Fruit fly (Drosophila melanogaster): Measurements from ENCODE around the gene CG3061.

Gene CG3061

DNA sequence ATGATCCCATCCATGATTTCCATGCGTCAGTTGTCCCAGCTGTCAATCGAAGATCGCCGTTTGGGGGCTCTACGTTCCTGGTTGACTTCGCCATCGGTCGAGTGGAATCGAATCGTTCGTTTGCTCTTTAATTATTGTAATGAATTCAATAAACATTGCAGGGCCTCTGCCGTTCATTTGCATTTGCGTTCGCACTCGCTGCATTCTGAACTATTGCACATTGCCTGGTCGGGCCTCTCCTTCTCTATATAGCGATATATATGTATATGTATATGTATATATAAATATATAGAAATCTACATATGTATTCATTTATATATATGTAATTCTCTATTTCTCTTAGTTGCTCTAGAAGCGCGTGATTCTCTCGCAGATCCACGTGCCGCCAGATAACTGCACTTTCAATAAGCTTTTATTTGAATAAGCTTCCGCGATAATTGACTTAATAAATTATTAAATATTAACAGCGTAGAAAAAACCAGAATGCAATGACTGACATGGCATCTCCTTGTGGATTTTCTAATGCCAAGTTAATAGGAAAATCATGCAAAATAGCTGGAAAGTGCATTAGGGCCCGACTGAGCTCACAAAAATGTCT lies 27.6 kb downstream of the CG3061 start:
- TF ChIP-seq psq (optimal IDR thresholded peaks at IDR 0.05) (no peak), h (optimal IDR thresholded peaks at IDR 0.05) (no peak), insv (optimal IDR thresholded peaks at IDR 0.05) (no peak), Sin3A (optimal IDR thresholded peaks at IDR 0.05) (no peak), Myc (optimal IDR thresholded peaks at IDR 0.05) (no peak), ttk (optimal IDR thresholded peaks at IDR 0.05) (no peak)

DNA sequence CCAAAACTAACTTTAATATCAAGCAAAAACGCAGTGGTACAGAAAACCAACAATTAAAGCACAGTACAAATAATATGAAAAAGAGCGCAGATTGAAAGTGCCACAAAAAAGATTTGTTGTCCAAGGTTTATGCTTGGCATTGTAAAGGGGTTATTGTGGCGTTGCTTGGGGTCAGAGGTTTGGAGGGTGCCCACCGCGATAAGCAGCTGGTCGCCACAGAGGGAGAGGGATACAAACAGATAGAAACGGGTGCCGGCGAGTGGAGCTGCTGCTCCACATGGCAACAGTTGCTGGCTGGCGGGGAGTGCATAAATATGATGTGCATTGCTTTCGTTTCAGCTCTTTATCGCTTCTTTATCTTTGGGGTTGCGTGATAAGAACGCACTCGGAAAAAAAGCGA lies 28.2 kb downstream of the CG3061 start:
- no peak for TF ChIP-seq psq (optimal IDR thresholded peaks at IDR 0.05)
- no peak for TF ChIP-seq h (optimal IDR thresholded peaks at IDR 0.05)
- no peak for TF ChIP-seq Sin3A (optimal IDR thresholded peaks at IDR 0.05)
- no peak for TF ChIP-seq insv (optimal IDR thresholded peaks at IDR 0.05)
- no peak for TF ChIP-seq ttk (optimal IDR thresholded peaks at IDR 0.05)
- no peak for TF ChIP-seq Myc (optimal IDR thresholded peaks at IDR 0.05)

DNA sequence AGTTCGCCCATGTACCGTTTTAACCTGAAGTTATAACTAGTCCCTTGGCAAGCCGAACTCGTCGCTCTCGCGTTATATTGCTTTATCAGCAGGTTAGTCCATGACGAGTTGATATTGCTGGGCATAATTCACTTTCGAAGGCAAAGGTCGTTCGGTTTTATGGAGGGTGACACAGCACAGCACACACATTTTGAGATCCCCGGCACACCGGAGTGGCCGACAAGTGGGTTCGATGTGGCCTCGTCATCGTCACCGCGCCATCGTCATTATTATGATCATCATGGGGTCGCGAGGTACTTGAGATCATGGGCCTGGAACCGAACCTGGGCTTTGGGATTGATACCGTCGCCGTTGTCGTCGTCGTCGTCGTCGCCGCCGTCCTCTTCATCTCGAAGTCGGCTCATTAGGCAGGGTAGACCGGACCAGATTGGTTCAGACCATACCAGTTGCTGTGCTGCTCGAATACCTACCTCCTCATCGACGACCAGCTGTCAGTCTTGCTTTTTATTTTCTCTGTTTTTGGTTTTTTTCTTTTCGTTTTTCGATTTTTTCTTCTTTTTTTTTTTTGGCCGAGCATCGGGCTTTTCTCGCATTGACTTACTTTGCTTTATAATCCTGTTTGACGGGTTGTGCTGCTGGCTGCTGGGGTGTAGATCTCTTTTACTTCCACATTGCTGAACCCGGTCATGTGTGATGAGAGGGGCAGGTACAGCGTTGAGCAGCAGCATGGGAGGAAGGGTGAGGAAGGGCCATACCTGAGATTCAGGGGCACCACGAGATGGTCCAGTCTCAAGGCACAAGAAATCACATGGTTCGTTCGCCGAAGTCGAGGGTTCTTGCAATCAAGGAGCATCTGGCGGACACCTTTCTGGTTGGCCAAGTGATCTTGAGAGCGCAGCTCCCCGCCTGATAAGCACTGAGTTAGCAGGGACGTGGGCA lies 29.1 kb downstream of the CG3061 start:
- TF ChIP-seq Sin3A (optimal IDR thresholded peaks at IDR 0.05) (no peak), ttk (optimal IDR thresholded peaks at IDR 0.05) (no peak), Myc (optimal IDR thresholded peaks at IDR 0.05) (no peak), psq (optimal IDR thresholded peaks at IDR 0.05) (no peak)

DNA sequence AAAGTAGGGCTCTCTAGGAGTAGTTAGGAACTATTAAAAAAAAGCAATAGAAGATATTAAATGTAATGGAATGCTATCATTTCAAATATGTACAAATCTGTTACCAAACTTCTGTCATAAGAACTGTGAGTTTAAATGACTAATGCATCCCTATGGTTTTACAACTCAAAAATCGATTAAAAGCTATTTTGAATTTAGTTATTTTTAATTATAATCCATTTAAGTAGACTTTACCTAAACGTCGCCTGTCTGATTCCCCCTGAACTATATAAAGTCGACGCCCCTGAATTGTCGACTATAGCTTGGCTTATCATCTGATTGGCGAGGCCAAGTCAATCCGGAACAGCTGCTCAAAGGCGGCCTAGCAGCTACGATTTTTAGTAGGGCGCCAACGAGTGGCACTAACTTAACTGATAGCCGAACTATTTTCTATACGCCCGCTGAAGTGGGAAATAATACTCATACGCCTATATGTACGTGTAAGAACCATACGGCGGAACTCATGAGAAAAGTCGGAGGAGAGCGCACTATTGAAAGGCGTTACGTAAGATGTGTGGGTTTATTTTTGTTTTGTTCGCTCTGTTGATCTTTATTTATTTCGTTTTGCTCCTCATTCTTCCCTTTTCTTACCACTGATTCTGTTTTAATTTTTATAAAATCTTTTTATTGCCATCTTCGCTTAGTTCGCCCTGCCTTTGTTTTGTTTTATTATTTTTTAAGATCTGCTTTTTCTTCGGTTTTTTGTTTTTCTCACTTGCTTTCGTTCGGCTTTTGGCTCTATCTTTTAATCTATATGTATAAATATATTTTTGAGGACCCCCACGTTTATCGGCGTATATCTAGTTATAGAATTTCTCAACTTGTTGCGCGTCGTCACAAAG lies 30.1 kb downstream of the CG3061 start:
- TF ChIP-seq insv (optimal IDR thresholded peaks at IDR 0.05) = no peak
- TF ChIP-seq Myc (optimal IDR thresholded peaks at IDR 0.05) = no peak
- no peak for TF ChIP-seq ttk (optimal IDR thresholded peaks at IDR 0.05)
- no peak for TF ChIP-seq psq (optimal IDR thresholded peaks at IDR 0.05)
- TF ChIP-seq Sin3A (optimal IDR thresholded peaks at IDR 0.05) = no peak
- no peak for TF ChIP-seq h (optimal IDR thresholded peaks at IDR 0.05)

DNA sequence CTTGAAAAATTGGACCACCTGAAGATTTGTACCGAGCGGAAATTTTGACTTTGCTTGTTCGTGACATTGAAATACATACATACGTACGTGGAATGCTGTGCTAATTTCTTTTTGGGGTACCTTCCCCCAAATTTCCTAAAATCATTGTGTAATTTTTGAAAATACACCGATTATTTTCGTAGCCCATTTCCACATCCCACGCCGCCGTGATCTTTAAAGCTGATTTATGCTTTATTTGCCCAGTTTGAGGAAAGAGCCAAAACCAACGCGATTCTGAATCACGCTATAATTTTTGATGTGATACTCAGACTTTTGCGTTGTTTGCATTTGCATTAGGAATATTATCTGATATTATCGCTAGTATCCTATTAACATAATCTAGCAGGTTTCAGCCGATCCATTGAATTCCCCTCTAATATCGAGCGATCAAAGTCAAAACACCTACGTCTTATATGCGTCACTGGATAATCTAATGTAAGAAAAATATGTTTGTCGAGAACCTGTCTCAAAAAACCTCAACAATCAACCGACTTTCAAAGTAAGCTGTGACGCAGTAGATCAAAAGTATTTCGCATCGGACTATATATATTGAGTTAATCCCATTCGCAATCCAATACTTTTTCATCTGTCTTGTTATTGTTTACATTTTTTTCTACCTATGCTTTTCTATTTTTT lies 30.8 kb downstream of the CG3061 start:
- no peak for TF ChIP-seq psq (optimal IDR thresholded peaks at IDR 0.05)
- TF ChIP-seq h (optimal IDR thresholded peaks at IDR 0.05) = no peak
- TF ChIP-seq ttk (optimal IDR thresholded peaks at IDR 0.05) = no peak
- TF ChIP-seq Sin3A (optimal IDR thresholded peaks at IDR 0.05) = no peak
- no peak for TF ChIP-seq insv (optimal IDR thresholded peaks at IDR 0.05)
- TF ChIP-seq Myc (optimal IDR thresholded peaks at IDR 0.05) = no peak

DNA sequence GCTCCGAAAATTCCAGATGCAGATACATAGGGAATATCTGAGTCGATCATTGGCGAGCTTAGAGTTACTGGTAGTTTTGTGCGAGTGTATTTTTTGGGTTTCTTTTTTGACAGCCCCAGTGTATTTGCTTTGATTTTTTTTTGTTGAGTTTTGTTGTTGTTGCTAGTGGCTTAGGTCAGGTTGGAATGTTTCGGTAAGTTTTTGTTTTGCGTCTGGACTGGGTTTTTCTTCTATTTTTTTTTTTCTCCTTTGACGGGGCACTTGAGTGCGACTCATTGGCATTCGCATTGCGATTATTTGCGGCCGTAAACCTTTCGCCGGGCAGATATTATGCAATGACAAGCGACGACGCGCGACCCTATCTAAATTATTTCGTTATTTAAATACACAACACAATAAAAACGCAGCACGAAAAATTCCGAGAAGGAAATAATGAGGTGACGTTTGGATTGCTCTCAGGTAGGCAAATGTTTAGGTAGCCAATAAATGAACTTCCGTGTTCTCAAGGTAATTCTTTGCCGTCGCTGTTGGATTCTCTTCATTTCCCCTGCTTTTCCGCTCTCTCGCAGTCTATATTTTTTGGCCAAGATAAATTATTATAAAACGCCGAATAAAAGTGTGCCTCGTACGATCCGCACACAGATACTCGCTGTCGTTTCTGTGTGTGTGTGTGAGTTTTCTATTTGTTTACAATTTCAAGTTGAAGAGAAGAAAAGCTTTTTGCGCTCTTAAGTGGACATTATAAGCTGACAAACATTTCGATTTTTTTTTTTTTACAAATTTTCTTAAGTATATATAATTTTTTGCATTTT lies 32.2 kb downstream of the CG3061 start:
- TF ChIP-seq insv (optimal IDR thresholded peaks at IDR 0.05) (no peak), Myc (optimal IDR thresholded peaks at IDR 0.05) (no peak), h (optimal IDR thresholded peaks at IDR 0.05) (no peak), psq (optimal IDR thresholded peaks at IDR 0.05) (no peak), Sin3A (optimal IDR thresholded peaks at IDR 0.05) (no peak), ttk (optimal IDR thresholded peaks at IDR 0.05) (no peak)

DNA sequence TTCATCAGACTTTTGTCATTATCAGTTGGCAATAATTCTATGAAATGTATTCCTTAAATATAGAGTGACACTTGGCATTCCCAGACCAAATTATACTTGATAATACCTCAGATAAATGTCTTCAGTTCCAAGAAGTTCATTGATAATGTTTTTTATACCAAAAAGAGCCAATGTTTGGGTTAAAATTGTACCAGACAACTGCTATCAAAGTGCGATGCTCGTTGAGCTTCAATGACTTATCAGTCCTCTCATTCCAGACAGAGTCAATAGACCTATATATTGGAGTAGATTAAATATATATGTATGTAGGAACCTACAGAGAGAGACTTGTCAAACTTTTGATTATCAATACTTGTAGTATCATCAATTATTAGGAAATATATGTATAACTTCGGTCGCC lies 33.1 kb downstream of the CG3061 start:
- no peak for TF ChIP-seq insv (optimal IDR thresholded peaks at IDR 0.05)
- TF ChIP-seq Myc (optimal IDR thresholded peaks at IDR 0.05) = no peak
- TF ChIP-seq Sin3A (optimal IDR thresholded peaks at IDR 0.05) = no peak
- TF ChIP-seq psq (optimal IDR thresholded peaks at IDR 0.05) = no peak
- TF ChIP-seq h (optimal IDR thresholded peaks at IDR 0.05) = no peak
- no peak for TF ChIP-seq ttk (optimal IDR thresholded peaks at IDR 0.05)

DNA sequence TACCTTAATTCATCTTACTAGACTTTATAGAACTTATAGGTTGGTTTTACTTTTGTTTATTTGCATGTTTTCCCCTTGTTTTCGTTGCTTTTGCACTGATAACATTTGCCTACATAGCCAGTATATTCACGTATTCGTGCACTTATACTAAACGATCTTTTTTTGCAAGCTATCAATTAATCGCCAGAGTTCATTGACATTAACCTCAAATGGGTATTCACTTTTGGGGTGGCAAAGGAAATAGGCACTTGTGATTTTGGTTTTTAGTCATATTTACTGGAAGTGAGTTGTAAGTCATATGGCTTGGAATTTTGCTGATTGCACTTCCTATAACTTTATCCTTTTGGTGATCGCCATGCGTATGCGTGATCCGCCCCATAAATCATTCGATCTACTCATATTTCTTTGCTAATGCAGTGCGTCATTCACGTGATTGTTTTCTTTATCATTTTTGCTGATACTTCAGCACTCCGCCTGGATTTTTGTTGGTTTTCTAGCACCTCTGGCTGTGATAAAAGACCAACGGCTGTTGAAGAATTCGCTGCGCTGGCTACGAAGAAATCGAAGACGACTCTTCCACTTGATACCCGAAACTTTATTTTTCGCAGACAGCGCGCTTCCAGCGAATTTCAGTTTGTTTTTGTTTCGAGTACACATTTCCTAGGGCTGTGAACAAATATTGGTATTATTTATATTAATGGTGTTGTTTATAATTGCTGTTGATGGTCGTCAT lies 35.9 kb downstream of the CG3061 start:
- TF ChIP-seq Sin3A (optimal IDR thresholded peaks at IDR 0.05) (no peak), Myc (optimal IDR thresholded peaks at IDR 0.05) (no peak), insv (optimal IDR thresholded peaks at IDR 0.05) (no peak), ttk (optimal IDR thresholded peaks at IDR 0.05) (no peak), h (optimal IDR thresholded peaks at IDR 0.05) (no peak), psq (optimal IDR thresholded peaks at IDR 0.05) (no peak)

DNA sequence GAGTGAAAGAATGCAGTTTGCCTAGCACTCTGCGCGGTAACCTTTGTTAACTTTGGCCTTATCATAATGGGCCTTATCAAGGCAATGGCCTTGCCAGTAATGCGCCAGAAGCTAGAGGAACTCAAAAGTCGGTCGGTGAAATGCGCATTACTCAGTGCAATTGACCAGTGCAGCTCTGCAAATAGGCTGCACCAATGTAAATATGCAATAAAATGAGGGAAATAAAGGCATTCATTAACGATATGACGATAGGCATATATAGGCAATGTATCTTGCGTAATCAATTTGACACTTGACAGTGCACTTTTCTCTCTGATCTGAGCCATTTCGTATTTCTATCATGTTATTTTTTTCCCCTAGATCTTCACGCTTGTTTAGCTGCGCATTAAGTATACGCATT lies 37.9 kb downstream of the CG3061 start:
- TF ChIP-seq Sin3A (optimal IDR thresholded peaks at IDR 0.05) (no peak), Myc (optimal IDR thresholded peaks at IDR 0.05) (no peak), h (optimal IDR thresholded peaks at IDR 0.05) (no peak), psq (optimal IDR thresholded peaks at IDR 0.05) (no peak), insv (optimal IDR thresholded peaks at IDR 0.05) (no peak), ttk (optimal IDR thresholded peaks at IDR 0.05) (no peak)

DNA sequence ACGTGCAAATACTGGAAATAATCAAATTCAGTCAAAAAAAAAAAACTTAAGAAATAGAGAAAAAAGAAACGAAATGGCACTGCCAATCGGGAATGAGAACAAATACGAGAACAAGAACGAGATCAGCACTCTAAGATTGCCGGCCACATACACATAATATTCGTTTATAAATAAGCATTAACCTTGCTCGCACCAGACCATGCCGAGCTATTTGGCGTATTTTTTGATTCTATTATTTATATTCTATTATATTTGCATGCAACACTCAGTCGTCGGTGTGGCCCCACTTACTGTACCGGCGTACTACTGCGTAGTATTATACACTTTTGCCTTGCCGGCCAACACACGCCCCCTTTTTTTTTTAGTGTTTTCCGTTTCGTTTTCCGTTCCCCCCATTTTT lies 38.5 kb downstream of the CG3061 start:
- TF ChIP-seq Sin3A (optimal IDR thresholded peaks at IDR 0.05) = no peak
- no peak for TF ChIP-seq Myc (optimal IDR thresholded peaks at IDR 0.05)
- TF ChIP-seq psq (optimal IDR thresholded peaks at IDR 0.05) = no peak
- no peak for TF ChIP-seq insv (optimal IDR thresholded peaks at IDR 0.05)
- no peak for TF ChIP-seq h (optimal IDR thresholded peaks at IDR 0.05)
- TF ChIP-seq ttk (optimal IDR thresholded peaks at IDR 0.05) = no peak

Data from Kc167 (cell line).